Fruit fly (Drosophila melanogaster): ENCODE results near the gene Cpr100A.

Cpr100A gene

DNA sequence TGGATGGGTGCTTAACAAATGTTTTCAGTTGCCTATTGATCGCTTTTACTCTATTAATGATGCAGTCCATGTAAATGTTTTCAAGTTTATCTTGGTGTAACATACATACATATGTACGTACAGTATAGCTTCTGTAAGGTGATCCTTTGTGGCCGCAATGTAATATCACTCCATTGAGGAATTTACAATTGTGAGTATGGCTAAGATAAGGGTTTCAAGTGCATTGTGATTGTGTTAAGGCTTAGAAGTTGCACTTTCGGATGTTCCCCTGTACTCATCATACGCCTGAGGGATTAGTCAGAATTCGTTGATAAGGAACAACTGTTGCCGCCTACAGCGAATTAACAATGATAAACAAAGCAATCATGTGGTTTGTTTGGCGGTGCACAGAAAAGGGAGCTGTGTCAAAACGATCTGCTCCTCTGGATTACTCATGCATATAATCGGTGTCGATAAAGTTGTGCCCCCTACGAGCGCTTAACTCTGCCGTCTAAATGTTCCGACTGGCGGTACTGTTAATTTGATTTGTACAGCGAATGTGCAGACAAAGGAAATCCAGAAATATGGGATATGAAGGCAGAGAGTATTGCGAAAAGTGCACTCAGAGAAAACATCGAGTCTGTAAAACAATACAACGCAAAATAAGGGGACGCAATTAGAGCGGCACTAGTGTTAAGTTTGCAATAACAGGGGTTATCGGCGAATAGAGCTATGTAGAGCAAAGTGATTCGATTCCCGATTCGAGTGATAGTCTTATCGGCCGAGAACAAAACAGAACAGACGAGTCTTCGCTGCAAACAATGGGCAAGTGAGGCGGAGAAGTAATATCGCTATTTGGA, 20.6 kb downstream of the Cpr100A start (continued):
- no peak for TF ChIP-seq Deaf1 (tag; optimal IDR thresholded peaks at IDR 0.05)
- peak; percentile 67 for TF ChIP-seq Pdp1 (GFP tag; optimal IDR thresholded peaks at IDR 0.05)
- TF ChIP-seq CG2116 (GFP tag; optimal IDR thresholded peaks at IDR 0.05): no peak
- TF ChIP-seq CG3838 (GFP tag; optimal IDR thresholded peaks at IDR 0.05): no peak
- no peak for TF ChIP-seq Stat92E (GFP tag; optimal IDR thresholded peaks at IDR 0.05)
- no peak for TF ChIP-seq CG31388 (GFP tag; optimal IDR thresholded peaks at IDR 0.05)
- peak; percentile 58 for TF ChIP-seq CG2712 (tag; optimal IDR thresholded peaks at IDR 0.05)
- TF ChIP-seq CG1529 (GFP tag; optimal IDR thresholded peaks at IDR 0.05): peak; percentile 36
- no peak for TF ChIP-seq Doc3 (GFP tag; IDR thresholded peaks at IDR 0.05; ENCODE audit: partially characterized antibody)
- no peak for TF ChIP-seq Spps (tag; optimal IDR thresholded peaks at IDR 0.05)
- 0 out of 3 replicates have a peak, but pooled peaks have one; percentile 29 for TF ChIP-seq ase (GFP tag; IDR thresholded peaks at IDR 0.05)
- TF ChIP-seq CG4282 (GFP tag; optimal IDR thresholded peaks at IDR 0.05): peak; percentile 48
- peak; percentile 60; the same call in 1 of the 2 replicates for TF ChIP-seq CG7372 (GFP tag; IDR thresholded peaks at IDR 0.05)
- no peak for TF ChIP-seq HLH4C (GFP tag; IDR thresholded peaks at IDR 0.05; ENCODE audit: partially characterized antibody)
- TF ChIP-seq phol (tag; optimal IDR thresholded peaks at IDR 0.05): peak; percentile 66
- TF ChIP-seq cato (GFP tag; optimal IDR thresholded peaks at IDR 0.05; ENCODE audit: borderline replicate concordance): no peak
- peak; percentile 67; the same call in 2 of the 3 replicates for TF ChIP-seq zfh1 (GFP tag; IDR thresholded peaks at IDR 0.05)
- no peak for TF ChIP-seq CG18476 (GFP tag; optimal IDR thresholded peaks at IDR 0.05)
- no peak for TF ChIP-seq Hand (GFP tag; optimal IDR thresholded peaks at IDR 0.05)
- TF ChIP-seq CG13123 (GFP tag; optimal IDR thresholded peaks at IDR 0.05): peak; percentile 27
- TF ChIP-seq br (optimal IDR thresholded peaks at IDR 0.05): no peak
- no peak for TF ChIP-seq CG31365 (tag; optimal IDR thresholded peaks at IDR 0.05)
- peak; percentile 64 for TF ChIP-seq CG18262 (tag; optimal IDR thresholded peaks at IDR 0.05)
- peak; percentile 28 for TF ChIP-seq Usf (GFP tag; optimal IDR thresholded peaks at IDR 0.05)
- TF ChIP-seq CG9727 (GFP tag; optimal IDR thresholded peaks at IDR 0.05): peak; percentile 23
- no peak for TF ChIP-seq CG11085 (GFP tag; IDR thresholded peaks at IDR 0.05)
- peak; percentile 52 for TF ChIP-seq pnt (GFP tag; optimal IDR thresholded peaks at IDR 0.05)
- TF ChIP-seq odd (GFP tag; optimal IDR thresholded peaks at IDR 0.05): no peak
- peak; percentile 67 for TF ChIP-seq CG12071 (GFP tag; optimal IDR thresholded peaks at IDR 0.05)
- TF ChIP-seq CG9609 (GFP tag; optimal IDR thresholded peaks at IDR 0.05): peak; percentile 33
- TF ChIP-seq B-H1 (GFP tag; IDR thresholded peaks at IDR 0.05): peak; percentile 35; the same call in 2 of the 3 replicates
- TF ChIP-seq CG15514 (GFP tag; optimal IDR thresholded peaks at IDR 0.05): peak; percentile 53
- TF ChIP-seq sisA (GFP tag; IDR thresholded peaks at IDR 0.05): peak; percentile 65
- no peak for TF ChIP-seq CG10565 (GFP tag; optimal IDR thresholded peaks at IDR 0.05)
- peak; percentile 61 for TF ChIP-seq CG10979 (tag; optimal IDR thresholded peaks at IDR 0.05)
- peak; percentile 45 for TF ChIP-seq CG2875 (GFP tag; optimal IDR thresholded peaks at IDR 0.05)
- TF ChIP-seq CG10366 (GFP tag; IDR thresholded peaks at IDR 0.05): peak; percentile 49; the same call in 1 of the 2 replicates
- TF ChIP-seq Sry-β (GFP tag; optimal IDR thresholded peaks at IDR 0.05): no peak
- peak; percentile 77; the same call in 2 of the 3 replicates for TF ChIP-seq Mrtf (GFP tag; IDR thresholded peaks at IDR 0.05)
- no peak for TF ChIP-seq amos (GFP tag; IDR thresholded peaks at IDR 0.05; ENCODE audit: partially characterized antibody)
- peak; percentile 42; the same call in 1 of the 2 replicates for TF ChIP-seq seq (GFP tag; IDR thresholded peaks at IDR 0.05)
- peak; percentile 33 for TF ChIP-seq CG10274 (GFP tag; optimal IDR thresholded peaks at IDR 0.05)
- TF ChIP-seq fd3F (GFP tag; optimal IDR thresholded peaks at IDR 0.05): peak; percentile 49
- TF ChIP-seq grn (GFP tag; optimal IDR thresholded peaks at IDR 0.05): peak; percentile 36
- no peak for TF ChIP-seq pb (GFP tag; optimal IDR thresholded peaks at IDR 0.05)
- TF ChIP-seq NfI (GFP tag; optimal IDR thresholded peaks at IDR 0.05): peak; percentile 69
- peak; percentile 60 for TF ChIP-seq Atf-2 (GFP tag; optimal IDR thresholded peaks at IDR 0.05)
- peak; percentile 66 for TF ChIP-seq CG6689 (GFP tag; IDR thresholded peaks at IDR 0.05)
